Worm (Caenorhabditis elegans) whole organism, L3 larva: ENCODE results near the gene rpl-38.

Source experiments
- elt-3 ChIP-seq, 3 experiments: fragments of 150-350 bp in 1 of 3; sonication (generic microtip) in 2 of 3; optimal IDR thresholded peaks; 2 replicates in 2 of 3; 4 replicates in 1 of 3; lab custom pipeline; 2014 to 2017; ENCODE audit warnings: missing biosample characterization in 3 of 3, missing genetic modification characterization in 3 of 3
- pha-4 ChIP-seq: fragments of 150-350 bp; optimal IDR thresholded peaks from 2 replicates; lab custom pipeline; 2014; ENCODE audit warnings: missing biosample characterization, missing genetic modification reagents, missing genetic modification characterization
- skn-1 ChIP-seq: fragments of 150-350 bp; optimal IDR thresholded peaks from 2 replicates; lab custom pipeline; 2014; ENCODE audit warnings: missing biosample characterization, missing genetic modification characterization

DNA sequence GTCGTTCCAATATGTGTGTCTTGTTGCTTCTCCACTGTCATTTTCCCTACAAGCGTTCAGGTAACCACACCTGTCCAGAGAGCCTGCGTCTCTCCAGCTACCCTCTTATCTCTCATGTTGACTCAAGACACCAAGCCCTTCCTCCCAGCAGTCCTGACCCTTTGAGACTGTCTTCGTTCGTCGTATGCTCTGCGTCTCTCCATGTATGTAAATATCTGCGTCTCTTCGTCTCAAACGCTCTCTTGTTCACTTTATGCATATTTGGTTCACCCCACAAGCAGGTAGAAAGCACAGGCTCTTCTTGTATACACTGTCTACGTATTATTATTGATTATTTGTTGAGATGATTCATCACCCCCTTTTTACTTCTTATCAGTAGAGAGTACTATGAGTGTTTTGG, 14.2 kb upstream of the rpl-38 start:
- TF ChIP-seq skn-1 = no peak
- no peak for TF ChIP-seq elt-3 (tag; optimal IDR thresholded peaks at IDR 0.05; lab: Kevin White, UChicago)
- TF ChIP-seq pha-4 (tag; lab: Kevin White, UChicago) = peak; percentile 99
